Fruit fly (Drosophila melanogaster) whole organism, embryonic: ENCODE results near the gene CG13359.

ENCODE experiments used
- Asciz ChIP-seq: fragments of 200-800 bp; sonication (Bioruptor generic); optimal IDR thresholded peaks from 2 replicates; lab custom pipeline; 2017; ENCODE audit warnings: missing biosample characterization, mild to moderate bottlenecking, missing genetic modification characterization, missing genetic modification reagents
- Atf6 ChIP-seq: fragments of 200-800 bp; sonication (Bioruptor generic); IDR thresholded peaks from 2 replicates; pipeline ENCODE4 v1.3.6; 2022; ENCODE audit warnings: missing biosample characterization, missing genetic modification characterization
- B-H1 ChIP-seq: fragments of 200-800 bp; sonication (Bioruptor generic); IDR thresholded peaks from 3 replicates; pipeline ENCODE4 v1.3.6; 2022; ENCODE audit warnings: missing biosample characterization, missing genetic modification characterization
- CG10959 ChIP-seq: fragments of 200-800 bp; sonication (Bioruptor generic); IDR thresholded peaks from 2 replicates; pipeline ENCODE4 v1.3.6; 2022; ENCODE audit warnings: missing biosample characterization, missing genetic modification characterization
- CG11093 ChIP-seq: fragments of 200-800 bp; sonication (Bioruptor generic); IDR thresholded peaks from 3 replicates; pipeline ENCODE4 v1.3.6; 2022; ENCODE audit warnings: missing biosample characterization, missing genetic modification characterization
- CG11696 ChIP-seq: fragments of 200-800 bp; sonication (Bioruptor generic); IDR thresholded peaks from 2 replicates; pipeline ENCODE4 v1.3.6; 2022; ENCODE audit warnings: missing biosample characterization, missing genetic modification characterization
- CG13624 ChIP-seq: fragments of 200-800 bp; sonication (Bioruptor generic); optimal IDR thresholded peaks from 2 replicates; lab custom pipeline; 2016; ENCODE audit warnings: missing biosample characterization, missing genetic modification characterization
- CG14710 ChIP-seq: fragments of 200-800 bp; sonication (Bioruptor generic); optimal IDR thresholded peaks from 3 replicates; lab custom pipeline; 2019; ENCODE audit warnings: missing biosample characterization, mild to moderate bottlenecking, missing genetic modification characterization, moderate library complexity
- CG15514 ChIP-seq: fragments of 200-800 bp; sonication (Bioruptor generic); optimal IDR thresholded peaks from 3 replicates; lab custom pipeline; 2017; ENCODE audit warnings: missing biosample characterization, missing genetic modification characterization, mild to moderate bottlenecking, moderate library complexity, missing genetic modification reagents
- CG17186 ChIP-seq: fragments of 200-800 bp; sonication (Bioruptor generic); optimal IDR thresholded peaks from 3 replicates; lab custom pipeline; 2017; ENCODE audit warnings: missing biosample characterization, missing genetic modification reagents, missing genetic modification characterization
- CG17568 ChIP-seq: fragments of 200-800 bp; sonication (Bioruptor generic); optimal IDR thresholded peaks from 2 replicates; lab custom pipeline; 2018; ENCODE audit warnings: missing biosample characterization, mild to moderate bottlenecking, missing genetic modification characterization, moderate library complexity
- CG18262 ChIP-seq: fragments of 200-800 bp; optimal IDR thresholded peaks from 3 replicates; lab custom pipeline; 2019; ENCODE audit warnings: missing biosample characterization, mild to moderate bottlenecking, missing genetic modification characterization, moderate library complexity
- CG1832 ChIP-seq: fragments of 200-800 bp; sonication (Bioruptor generic); optimal IDR thresholded peaks from 2 replicates; lab custom pipeline; 2017; ENCODE audit warnings: missing biosample characterization, mild to moderate bottlenecking, missing genetic modification characterization, inconsistent platforms
- CG2116 ChIP-seq: fragments of 200-800 bp; sonication (Bioruptor generic); optimal IDR thresholded peaks from 3 replicates; lab custom pipeline; 2018; ENCODE audit warnings: missing biosample characterization, mild to moderate bottlenecking, missing genetic modification characterization
- CG2120 ChIP-seq: fragments of 200-800 bp; sonication (Bioruptor generic); optimal IDR thresholded peaks from 3 replicates; lab custom pipeline; 2016; ENCODE audit warnings: missing biosample characterization, missing genetic modification characterization
- CG30403 ChIP-seq: fragments of 200-800 bp; sonication (Bioruptor generic); optimal IDR thresholded peaks from 3 replicates; lab custom pipeline; 2016; ENCODE audit warnings: missing biosample characterization, missing genetic modification characterization
- CG32767 ChIP-seq: fragments of 200-800 bp; sonication (Bioruptor generic); IDR thresholded peaks from 2 replicates; pipeline ENCODE4 v1.3.6; 2022; ENCODE audit warnings: missing biosample characterization, missing genetic modification characterization
- CG34224 ChIP-seq: fragments of 200-800 bp; sonication (Bioruptor generic); IDR thresholded peaks from 3 replicates; pipeline ENCODE4 v1.3.6; 2022; ENCODE audit warnings: missing biosample characterization, missing genetic modification characterization; ENCODE audit not compliant: partially characterized antibody
- CG3995 ChIP-seq: fragments of 200-800 bp; sonication (Bioruptor generic); optimal IDR thresholded peaks from 3 replicates; lab custom pipeline; 2016; ENCODE audit warnings: missing biosample characterization, missing genetic modification characterization
- CG6654 ChIP-seq: fragments of 200-800 bp; sonication (Bioruptor generic); optimal IDR thresholded peaks from 2 replicates; lab custom pipeline; 2017; ENCODE audit warnings: missing biosample characterization, mild to moderate bottlenecking, missing genetic modification characterization
- CG6791 ChIP-seq: fragments of 200-800 bp; sonication (Bioruptor generic); IDR thresholded peaks from 3 replicates; pipeline ENCODE4 v1.3.6; 2022; ENCODE audit warnings: missing biosample characterization, missing genetic modification characterization; ENCODE audit not compliant: partially characterized antibody
- Eip74EF ChIP-seq, 2 experiments: fragments of 200-800 bp in 1 of 2; fragments of >200 bp in 1 of 2; sonication (Bioruptor generic) in 1 of 2; optimal IDR thresholded peaks; 2 replicates each; lab custom pipeline; 2017 to 2019; ENCODE audit warnings: missing biosample characterization in 2 of 2, missing genetic modification characterization in 2 of 2, mild to moderate bottlenecking in 1 of 2, moderate library complexity in 1 of 2
- HLH4C ChIP-seq: fragments of 200-800 bp; sonication (Bioruptor generic); IDR thresholded peaks from 3 replicates; pipeline ENCODE4 v1.3.6; 2022; ENCODE audit warnings: missing biosample characterization, missing genetic modification characterization; ENCODE audit not compliant: partially characterized antibody
- Hmx ChIP-seq: fragments of 200-800 bp; sonication (Bioruptor generic); optimal IDR thresholded peaks from 2 replicates; lab custom pipeline; 2016; ENCODE audit warnings: missing biosample characterization, missing genetic modification characterization
- Lhr ChIP-seq: fragments of 200-800 bp; sonication (Bioruptor generic); optimal IDR thresholded peaks from 3 replicates; lab custom pipeline; 2017; ENCODE audit warnings: mild to moderate bottlenecking, missing biosample characterization, missing genetic modification reagents, missing genetic modification characterization
- MBD-R2 ChIP-seq: fragments of 200-800 bp; sonication (Bioruptor generic); IDR thresholded peaks from 2 replicates; pipeline ENCODE4 v1.3.6; 2022; ENCODE audit warnings: missing biosample characterization, missing genetic modification characterization
- MTF-1 ChIP-seq: fragments of 200-800 bp; sonication (Bioruptor generic); optimal IDR thresholded peaks from 2 replicates; lab custom pipeline; 2018; ENCODE audit warnings: missing biosample characterization, mild to moderate bottlenecking, missing genetic modification characterization, borderline replicate concordance
- NC2α ChIP-seq: fragments of 200-800 bp; sonication (Bioruptor generic); optimal IDR thresholded peaks from 2 replicates; lab custom pipeline; 2016; ENCODE audit warnings: missing biosample characterization, missing genetic modification characterization
- Nf-YC ChIP-seq: fragments of 200-800 bp; optimal IDR thresholded peaks from 3 replicates; lab custom pipeline; 2019; ENCODE audit warnings: missing biosample characterization, mild to moderate bottlenecking, missing genetic modification characterization, moderate library complexity
- Oaz ChIP-seq: fragments of 200-800 bp; sonication (Bioruptor generic); IDR thresholded peaks from 2 replicates; pipeline ENCODE4 v1.3.6; 2022; ENCODE audit warnings: missing biosample characterization, missing genetic modification characterization
- Usf ChIP-seq: fragments of 200-800 bp; sonication (Bioruptor generic); optimal IDR thresholded peaks from 2 replicates; lab custom pipeline; 2017; ENCODE audit warnings: missing genotype, missing biosample characterization, missing genetic modification characterization
- ato ChIP-seq: fragments of 200-800 bp; sonication (Bioruptor generic); IDR thresholded peaks from 2 replicates; pipeline ENCODE4 v1.3.6; 2022; ENCODE audit warnings: missing biosample characterization, missing genetic modification characterization; ENCODE audit not compliant: partially characterized antibody
- bowl ChIP-seq: fragments of 200-800 bp; sonication (Bioruptor generic); IDR thresholded peaks from 2 replicates; pipeline ENCODE4 v1.3.6; 2022; ENCODE audit warnings: missing biosample characterization, missing genetic modification characterization
- br ChIP-seq: fragments of >200 bp; optimal IDR thresholded peaks from 2 replicates; lab custom pipeline; 2017
- chinmo ChIP-seq: fragments of 200-800 bp; sonication (Bioruptor generic); IDR thresholded peaks from 4 replicates; pipeline ENCODE4 v1.3.6; 2022; ENCODE audit warnings: missing biosample characterization, missing genetic modification characterization; ENCODE audit not compliant: partially characterized antibody
- dati ChIP-seq: fragments of 200-800 bp; sonication (Bioruptor generic); IDR thresholded peaks from 2 replicates; pipeline ENCODE4 v1.3.6; 2022; ENCODE audit warnings: missing biosample characterization, missing genetic modification characterization
- dm ChIP-seq: fragments of 200-800 bp; sonication (Bioruptor generic); optimal IDR thresholded peaks from 3 replicates; lab custom pipeline; 2016; ENCODE audit warnings: missing biosample characterization, missing genetic modification characterization
- dysf ChIP-seq: fragments of 200-800 bp; sonication (Bioruptor generic); IDR thresholded peaks from 3 replicates; pipeline ENCODE4 v1.3.6; 2022; ENCODE audit warnings: missing biosample characterization, missing genetic modification characterization
- emc ChIP-seq: fragments of 200-800 bp; sonication (Bioruptor generic); optimal IDR thresholded peaks from 2 replicates; lab custom pipeline; 2016; ENCODE audit warnings: missing biosample characterization, missing genetic modification characterization
- h ChIP-seq: fragments of >200 bp; optimal IDR thresholded peaks from 2 replicates; lab custom pipeline; 2017
- jigr1 ChIP-seq: fragments of 200-800 bp; sonication (Bioruptor generic); IDR thresholded peaks from 3 replicates; pipeline ENCODE4 v1.3.6; 2022; ENCODE audit warnings: missing biosample characterization, missing genetic modification characterization
- maf-S ChIP-seq: fragments of 200-800 bp; sonication (Bioruptor generic); optimal IDR thresholded peaks from 2 replicates; lab custom pipeline; 2016; ENCODE audit warnings: missing biosample characterization, missing genetic modification characterization
- phol ChIP-seq: fragments of 200-800 bp; sonication (Bioruptor generic); optimal IDR thresholded peaks from 3 replicates; lab custom pipeline; 2018; ENCODE audit warnings: missing biosample characterization, mild to moderate bottlenecking, missing genetic modification characterization, moderate library complexity
- scrt ChIP-seq: fragments of 200-800 bp; sonication (Bioruptor generic); optimal IDR thresholded peaks from 2 replicates; lab custom pipeline; 2018; ENCODE audit warnings: missing biosample characterization, mild to moderate bottlenecking, missing genetic modification characterization, moderate library complexity
- sd ChIP-seq: fragments of 200-800 bp; sonication (Bioruptor generic); optimal IDR thresholded peaks from 3 replicates; lab custom pipeline; 2018; ENCODE audit warnings: missing biosample characterization, mild to moderate bottlenecking, missing genetic modification characterization, moderate library complexity
- stc ChIP-seq: fragments of 200-800 bp; sonication (Bioruptor generic); IDR thresholded peaks from 2 replicates; pipeline ENCODE4 v1.3.6; 2022; ENCODE audit warnings: missing biosample characterization, missing genetic modification characterization
- stwl ChIP-seq: fragments of 200-800 bp; sonication (Bioruptor generic); optimal IDR thresholded peaks from 3 replicates; lab custom pipeline; 2018; ENCODE audit warnings: missing biosample characterization, mild to moderate bottlenecking, missing genetic modification characterization, moderate library complexity
- trem ChIP-seq: fragments of 200-800 bp; optimal IDR thresholded peaks from 3 replicates; lab custom pipeline; 2019; ENCODE audit warnings: missing biosample characterization, mild to moderate bottlenecking, missing genetic modification characterization, moderate library complexity
- vnd ChIP-seq: fragments of 200-800 bp; sonication (Bioruptor generic); IDR thresholded peaks from 3 replicates; pipeline ENCODE4 v1.3.6; 2022; ENCODE audit warnings: missing biosample characterization, missing genetic modification characterization; ENCODE audit not compliant: partially characterized antibody
- vvl ChIP-seq: fragments of 200-800 bp; sonication (Bioruptor generic); IDR thresholded peaks from 2 replicates; pipeline ENCODE4 v1.3.6; 2022; ENCODE audit warnings: missing biosample characterization, missing genetic modification characterization
- zf30C ChIP-seq: fragments of 200-800 bp; sonication (Bioruptor generic); optimal IDR thresholded peaks from 3 replicates; lab custom pipeline; 2018; ENCODE audit warnings: missing biosample characterization, mild to moderate bottlenecking, missing genetic modification characterization
- zfh2 ChIP-seq: fragments of 200-800 bp; sonication (Bioruptor generic); optimal IDR thresholded peaks from 2 replicates; lab custom pipeline; 2016; ENCODE audit warnings: missing biosample characterization, missing genetic modification characterization

The CG13359 gene

dm6 chrX:792923-793322 lies 10.3 kb downstream of the CG13359 start, which contains the start of gene CG16989:
CG16989 (plus strand) TSS chrX:793147.
- TF ChIP-seq Usf (GFP tag; lab: Kevin White, UChicago), result no peak
- peak; percentile 63; the same call in 2 of the 3 replicates for TF ChIP-seq CG6791 (GFP tag; lab: Robert Waterston, UW)
- no peak for TF ChIP-seq stc (GFP tag; lab: Robert Waterston, UW)
- TF ChIP-seq CG14710 (tag; lab: Kevin White, UChicago), result peak; percentile 31
- no peak for TF ChIP-seq dm (GFP tag; lab: Kevin White, UChicago)
- no peak for TF ChIP-seq Oaz (GFP tag; lab: Robert Waterston, UW)
- TF ChIP-seq Asciz (GFP tag; lab: Kevin White, UChicago), result no peak
- no peak for TF ChIP-seq Hmx (GFP tag; lab: Kevin White, UChicago)
- TF ChIP-seq stwl, result peak; percentile 68
- TF ChIP-seq CG34224 (GFP tag; lab: Robert Waterston, UW), result no peak
- TF ChIP-seq phol (tag; lab: Kevin White, UChicago), result peak; percentile 17
- no peak for TF ChIP-seq CG2120 (GFP tag; lab: Kevin White, UChicago)
- no peak for TF ChIP-seq maf-S (GFP tag; lab: Kevin White, UChicago)
- no peak for TF ChIP-seq Atf6 (GFP tag; lab: Robert Waterston, UW)
- TF ChIP-seq vnd (GFP tag; lab: Robert Waterston, UW), result peak; percentile 40; the same call in 1 of the 3 replicates
- TF ChIP-seq B-H1, result no peak
- no peak for TF ChIP-seq dysf (GFP tag; lab: Robert Waterston, UW)
- no peak for TF ChIP-seq CG11696 (GFP tag; lab: Robert Waterston, UW)
- peak; percentile 23 for TF ChIP-seq Nf-YC (tag; lab: Kevin White, UChicago)
- no peak for TF ChIP-seq NC2α (GFP tag; lab: Kevin White, UChicago)
- no peak for TF ChIP-seq MTF-1 (GFP tag; lab: Kevin White, UChicago)
- TF ChIP-seq HLH4C (GFP tag; lab: Robert Waterston, UW), result peak; percentile 63
- TF ChIP-seq CG11093 (GFP tag; lab: Robert Waterston, UW), result no peak
- peak; percentile 63; the same call in 1 of the 2 replicates for TF ChIP-seq MBD-R2 (GFP tag; lab: Robert Waterston, UW)
- TF ChIP-seq CG10959 (GFP tag; lab: Robert Waterston, UW), result no peak
- no peak for TF ChIP-seq emc (GFP tag; lab: Kevin White, UChicago)
- TF ChIP-seq CG13624 (GFP tag; lab: Kevin White, UChicago), result peak; percentile 51
- TF ChIP-seq CG1832 (GFP tag; lab: Kevin White, UChicago), result no peak
- peak; percentile 15 for TF ChIP-seq Lhr (GFP tag; lab: Kevin White, UChicago)
- peak; percentile 83 for TF ChIP-seq CG2116 (GFP tag; lab: Kevin White, UChicago)
- no peak for TF ChIP-seq sd (tag; lab: Kevin White, UChicago)
- no peak for TF ChIP-seq CG32767 (GFP tag; lab: Robert Waterston, UW)
- TF ChIP-seq vvl (GFP tag; lab: Robert Waterston, UW), result no peak
- TF ChIP-seq zfh2 (GFP tag; lab: Kevin White, UChicago), result no peak
- TF ChIP-seq trem (tag; lab: Kevin White, UChicago), result peak; percentile 52
- TF ChIP-seq CG17568, result no peak
- TF ChIP-seq scrt, result peak; percentile 65
- no peak for TF ChIP-seq Eip74EF (GFP tag; optimal IDR thresholded peaks at IDR 0.05; lab: Kevin White, UChicago)
- no peak for TF ChIP-seq zf30C (GFP tag; lab: Kevin White, UChicago)
- no peak for TF ChIP-seq dati (GFP tag; lab: Robert Waterston, UW)
- no peak for TF ChIP-seq ato
- peak; percentile 49 for TF ChIP-seq CG17186 (GFP tag; lab: Kevin White, UChicago)
- no peak for TF ChIP-seq h (lab: Kevin White, UChicago)
- TF ChIP-seq CG15514 (GFP tag; lab: Kevin White, UChicago), result peak; percentile 62
- TF ChIP-seq CG30403 (GFP tag; lab: Kevin White, UChicago), result no peak
- TF ChIP-seq br (lab: Kevin White, UChicago), result no peak
- TF ChIP-seq CG6654 (GFP tag; lab: Kevin White, UChicago), result no peak
- TF ChIP-seq chinmo (GFP tag; lab: Robert Waterston, UW), result no peak
- TF ChIP-seq CG18262 (tag; lab: Kevin White, UChicago), result no peak
- TF ChIP-seq jigr1 (GFP tag; lab: Robert Waterston, UW), result no peak
- TF ChIP-seq bowl, result no peak
- TF ChIP-seq CG3995, result peak; percentile 11
